Worm (Caenorhabditis elegans): Measurements from ENCODE around the gene ergi-3.

Gene ergi-3

DNA sequence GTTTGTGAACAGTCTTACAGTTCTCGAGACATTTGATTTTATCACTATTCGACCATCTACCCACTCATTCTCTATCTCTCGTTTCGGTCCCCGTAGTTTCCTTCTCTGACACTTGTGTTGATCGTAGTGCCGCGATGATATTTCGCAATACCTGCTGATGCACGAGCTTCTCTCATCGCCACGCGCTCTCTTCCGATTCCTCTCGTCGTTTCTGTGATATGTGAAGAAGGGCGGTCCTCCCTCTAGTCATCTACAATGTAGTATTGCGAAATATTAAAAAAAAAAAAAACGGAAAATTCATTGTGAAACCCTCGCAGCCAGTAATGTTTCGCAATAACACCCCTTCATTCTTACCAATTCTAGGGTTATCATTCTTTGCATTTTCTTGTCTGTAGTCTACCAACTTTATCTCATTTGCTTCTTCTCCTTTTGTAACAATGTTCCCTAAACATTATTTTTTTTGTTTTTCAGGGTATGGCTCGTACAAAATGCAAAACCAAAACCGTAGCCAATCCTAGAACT lies 9.0 kb downstream of the ergi-3 start, which contains the start of gene nipi-3:
TSS of gene nipi-3 (plus strand) at position 472 of the 522 bp plus-strand sequence.
- peak; percentile 82 for TF ChIP-seq him-1 (tag; optimal IDR thresholded peaks at IDR 0.05)
- peak; percentile 86 for TF ChIP-seq W03F9.2 (tag; optimal IDR thresholded peaks at IDR 0.05)
- no peak for TF ChIP-seq dao-5 (tag; optimal IDR thresholded peaks at IDR 0.05)

- TF ChIP-seq him-1 (tag; optimal IDR thresholded peaks at IDR 0.05), result peak; percentile 54
- peak; percentile 50 for TF ChIP-seq dao-5 (tag; optimal IDR thresholded peaks at IDR 0.05)
- TF ChIP-seq W03F9.2 (tag; optimal IDR thresholded peaks at IDR 0.05), result no peak
Measured at ce11 chrX:15606585-15607276, 9.8 kb downstream of the ergi-3 start, which contains the start of gene rab-14. Gene rab-14, minus strand, starts transcription at chrX:15606635.

ce11 chrX:15604236-15604635 lies 12.3 kb downstream of the ergi-3 start:
- TF ChIP-seq dao-5 (tag; optimal IDR thresholded peaks at IDR 0.05), result no peak
- no peak for TF ChIP-seq W03F9.2 (tag; optimal IDR thresholded peaks at IDR 0.05)
- TF ChIP-seq him-1 (tag; optimal IDR thresholded peaks at IDR 0.05), result no peak

DNA sequence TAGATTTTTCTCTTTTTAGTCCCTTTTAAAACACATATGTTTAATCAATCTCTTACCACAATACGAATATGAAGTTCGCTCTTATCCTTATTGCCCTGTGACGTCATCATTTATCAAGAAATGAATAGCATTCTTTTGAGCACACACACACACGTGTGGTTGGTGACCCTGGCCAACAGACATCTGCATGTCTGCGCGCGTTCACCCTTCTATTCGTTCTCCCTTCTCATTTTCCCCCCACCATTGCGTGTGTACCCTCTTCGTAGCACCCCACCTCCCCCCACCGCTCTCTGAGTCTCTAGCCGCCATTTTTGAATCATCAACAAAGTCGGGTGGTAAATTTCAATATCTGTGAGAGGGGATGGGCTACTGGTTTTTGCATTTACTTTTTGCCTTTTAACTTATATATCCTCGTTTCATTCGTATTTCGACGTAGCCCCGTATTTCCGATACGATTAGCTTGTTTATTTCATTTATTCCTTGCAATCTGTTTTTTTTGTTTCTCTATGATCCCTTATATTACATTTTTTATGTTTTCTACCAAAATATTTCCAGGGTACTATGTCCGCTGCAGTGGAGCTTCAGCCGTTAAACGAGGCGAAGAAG lies 15.9 kb downstream of the ergi-3 start, which contains the start of gene ent-2:
TSS of gene ent-2 (plus strand) at position 556 of the 606 bp plus-strand sequence.
- TF ChIP-seq him-1 (tag; optimal IDR thresholded peaks at IDR 0.05) (peak; percentile 68), W03F9.2 (tag; optimal IDR thresholded peaks at IDR 0.05) (no peak)

- TF ChIP-seq dao-5 (tag; optimal IDR thresholded peaks at IDR 0.05) (no peak), W03F9.2 (tag; optimal IDR thresholded peaks at IDR 0.05) (no peak), him-1 (tag; optimal IDR thresholded peaks at IDR 0.05) (no peak)
Measured at ce11 chrX:15599925-15600324, 16.6 kb downstream of the ergi-3 start.

DNA sequence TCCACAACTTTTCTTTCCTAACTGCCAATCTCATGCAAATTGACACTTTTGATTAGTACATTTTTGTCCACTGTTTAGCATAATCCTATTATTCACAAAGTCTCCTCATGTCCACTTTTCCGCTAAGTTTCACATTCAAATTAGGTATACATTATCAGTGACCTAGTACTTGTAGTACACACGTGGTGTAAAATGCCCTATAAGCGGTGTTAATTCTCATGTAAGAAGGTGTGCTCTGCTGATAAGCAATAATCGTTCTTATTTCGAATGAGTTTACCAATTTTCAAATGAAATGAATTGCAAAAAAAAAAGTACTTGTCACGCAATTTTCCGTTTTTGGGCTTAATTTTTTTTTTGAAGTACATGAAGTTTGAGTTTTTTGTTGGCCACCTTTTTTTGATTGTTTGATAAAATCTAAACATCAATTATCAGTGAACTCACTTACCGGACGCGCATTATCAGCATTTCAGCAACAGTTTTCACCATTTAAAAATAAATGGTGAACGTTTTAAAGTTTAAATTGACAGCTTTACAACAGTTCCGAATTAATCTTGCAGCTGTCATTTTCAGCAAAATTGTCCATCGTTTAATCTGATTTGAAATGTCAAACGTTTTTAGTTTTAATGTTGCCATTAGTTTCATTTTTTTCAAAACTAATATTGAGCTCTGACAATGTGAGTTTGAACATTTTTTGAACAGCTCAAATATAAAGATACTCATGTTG lies 17.7 kb downstream of the ergi-3 start:
- TF ChIP-seq dao-5 (tag; optimal IDR thresholded peaks at IDR 0.05) (no peak), W03F9.2 (tag; optimal IDR thresholded peaks at IDR 0.05) (no peak), him-1 (tag; optimal IDR thresholded peaks at IDR 0.05) (no peak)

DNA sequence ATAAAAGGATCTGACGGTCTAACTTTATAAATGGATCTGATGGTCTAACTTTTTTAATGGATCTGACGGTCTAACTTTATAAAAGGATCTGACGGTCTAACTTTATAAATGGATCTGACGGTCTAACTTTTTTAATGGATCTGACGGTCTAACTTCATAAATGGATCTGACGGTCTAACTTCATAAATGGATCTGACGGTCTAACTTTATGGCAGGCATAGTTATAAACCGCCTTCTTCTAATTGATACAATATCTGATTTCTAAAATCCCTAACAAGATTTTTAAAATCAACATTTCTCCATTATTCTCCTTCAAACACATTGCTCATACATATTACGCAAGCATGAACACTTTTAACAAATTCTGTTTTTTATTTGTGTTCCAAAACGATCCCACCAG lies 19.5 kb downstream of the ergi-3 start, which contains the start of gene K09A9.8:
TSS of gene K09A9.8 (minus strand) at position 101 of the 400 bp plus-strand sequence.
- no peak for TF ChIP-seq W03F9.2 (tag; optimal IDR thresholded peaks at IDR 0.05)
- TF ChIP-seq dao-5 (tag; optimal IDR thresholded peaks at IDR 0.05), result no peak
- no peak for TF ChIP-seq him-1 (tag; optimal IDR thresholded peaks at IDR 0.05)

- TF ChIP-seq dao-5 (tag; optimal IDR thresholded peaks at IDR 0.05) (no peak), W03F9.2 (tag; optimal IDR thresholded peaks at IDR 0.05) (no peak), him-1 (tag; optimal IDR thresholded peaks at IDR 0.05) (no peak)
Measured at ce11 chrX:15594019-15594418, 22.5 kb downstream of the ergi-3 start.

DNA sequence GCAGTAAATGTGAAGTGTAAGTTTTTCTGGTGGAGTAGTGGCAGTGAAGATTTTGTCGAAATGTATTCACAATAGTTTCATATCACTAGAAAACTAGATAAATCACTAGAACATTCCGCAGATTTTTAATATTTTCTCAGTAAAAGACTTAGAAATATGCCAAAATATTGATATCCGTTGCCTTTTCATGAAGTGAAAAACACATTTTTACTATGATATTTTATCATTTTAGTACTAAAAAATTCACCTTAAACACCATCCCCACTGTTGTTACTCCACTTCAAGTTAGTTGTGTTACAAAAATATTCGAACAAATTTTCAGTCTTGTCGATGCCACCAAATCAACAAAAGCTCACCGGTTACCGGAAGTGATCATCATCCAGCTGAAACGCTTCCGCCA lies 23.2 kb downstream of the ergi-3 start:
- no peak for TF ChIP-seq W03F9.2 (tag; optimal IDR thresholded peaks at IDR 0.05)
- no peak for TF ChIP-seq dao-5 (tag; optimal IDR thresholded peaks at IDR 0.05)
- TF ChIP-seq him-1 (tag; optimal IDR thresholded peaks at IDR 0.05), result no peak

ce11 chrX:15591068-15591467 lies 25.5 kb downstream of the ergi-3 start, which contains the start of gene usp-33:
Gene usp-33, plus strand, starts transcription at chrX:15591368.
- TF ChIP-seq W03F9.2 (tag; optimal IDR thresholded peaks at IDR 0.05), result no peak
- TF ChIP-seq him-1 (tag; optimal IDR thresholded peaks at IDR 0.05), result no peak
- no peak for TF ChIP-seq dao-5 (tag; optimal IDR thresholded peaks at IDR 0.05)

DNA sequence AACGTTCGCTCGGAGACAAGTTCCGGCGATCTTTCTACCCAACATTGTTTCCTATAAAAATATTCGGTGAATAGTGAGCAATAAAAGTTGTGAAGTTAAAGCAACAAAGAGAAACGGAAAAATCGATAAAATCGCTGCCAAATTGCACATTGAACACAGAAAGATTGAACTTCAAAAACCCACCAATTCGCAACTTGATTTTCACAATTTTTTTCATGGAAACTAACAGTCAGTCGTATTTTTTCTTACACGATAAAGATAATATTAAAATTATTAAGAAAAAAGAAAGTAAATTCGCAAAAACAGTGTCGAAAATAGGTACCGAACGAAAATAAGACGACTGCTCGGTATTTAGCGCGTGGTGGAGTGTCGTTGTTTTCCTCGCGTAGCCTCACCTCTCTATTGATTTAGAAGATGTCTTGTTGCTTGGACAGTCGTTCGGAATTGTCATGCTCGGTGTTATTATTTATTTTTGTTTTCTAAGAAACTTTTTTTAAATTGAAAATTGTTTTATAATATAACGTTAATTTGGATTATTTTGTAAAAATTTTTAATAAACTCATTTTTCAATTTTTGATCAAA lies 26.1 kb downstream of the ergi-3 start, which contains the start of gene gas-1:
TSS of gene gas-1 (minus strand) at position 51 of the 582 bp plus-strand sequence.
- no peak for TF ChIP-seq W03F9.2 (tag; optimal IDR thresholded peaks at IDR 0.05)
- no peak for TF ChIP-seq dao-5 (tag; optimal IDR thresholded peaks at IDR 0.05)
- no peak for TF ChIP-seq him-1 (tag; optimal IDR thresholded peaks at IDR 0.05)

DNA sequence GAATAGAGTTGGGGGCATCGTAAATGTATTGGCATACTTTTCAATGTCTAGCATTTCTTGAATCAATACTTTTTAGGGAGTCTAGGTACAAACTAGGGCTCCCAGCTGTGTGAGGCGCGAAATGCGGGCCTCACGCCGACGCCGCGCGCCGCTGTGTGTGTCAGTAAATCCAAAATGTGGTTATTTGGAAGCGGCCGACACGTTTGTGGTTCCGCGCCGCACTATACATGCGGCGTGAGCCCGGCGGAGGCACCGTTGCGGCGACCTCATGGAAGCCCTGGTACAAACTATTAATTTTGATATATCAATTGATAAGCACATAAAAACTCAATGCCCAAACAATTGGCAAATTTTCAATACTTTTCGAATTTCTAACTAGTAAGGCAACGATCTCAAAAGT lies 30.4 kb downstream of the ergi-3 start:
- TF ChIP-seq W03F9.2 (tag; optimal IDR thresholded peaks at IDR 0.05) (no peak), dao-5 (tag; optimal IDR thresholded peaks at IDR 0.05) (no peak), him-1 (tag; optimal IDR thresholded peaks at IDR 0.05) (no peak)

DNA sequence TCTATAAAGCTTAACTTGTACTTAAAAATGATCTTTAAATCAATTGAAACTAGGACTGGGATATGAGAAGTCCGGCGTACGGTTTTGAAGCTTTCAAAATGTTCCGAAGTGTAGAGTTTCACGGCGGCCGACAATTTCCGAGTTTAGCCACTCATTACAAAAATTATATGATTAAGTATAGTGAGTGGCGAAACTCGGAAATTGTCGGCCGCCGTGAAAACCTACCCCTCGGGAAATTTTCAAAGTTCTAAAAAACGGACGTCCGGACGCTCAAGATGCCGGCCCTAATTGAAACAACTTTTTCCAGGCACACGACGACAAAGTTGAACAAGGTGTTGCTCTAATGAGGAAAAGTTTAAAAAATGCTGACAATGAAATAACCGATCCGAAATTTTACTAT lies 31.4 kb downstream of the ergi-3 start:
- TF ChIP-seq dao-5 (tag; optimal IDR thresholded peaks at IDR 0.05), result no peak
- no peak for TF ChIP-seq him-1 (tag; optimal IDR thresholded peaks at IDR 0.05)
- no peak for TF ChIP-seq W03F9.2 (tag; optimal IDR thresholded peaks at IDR 0.05)

Data from whole organism, L4/young adult.